Worm (Caenorhabditis elegans): ENCODE measurements around the gene K02D3.1.

DNA sequence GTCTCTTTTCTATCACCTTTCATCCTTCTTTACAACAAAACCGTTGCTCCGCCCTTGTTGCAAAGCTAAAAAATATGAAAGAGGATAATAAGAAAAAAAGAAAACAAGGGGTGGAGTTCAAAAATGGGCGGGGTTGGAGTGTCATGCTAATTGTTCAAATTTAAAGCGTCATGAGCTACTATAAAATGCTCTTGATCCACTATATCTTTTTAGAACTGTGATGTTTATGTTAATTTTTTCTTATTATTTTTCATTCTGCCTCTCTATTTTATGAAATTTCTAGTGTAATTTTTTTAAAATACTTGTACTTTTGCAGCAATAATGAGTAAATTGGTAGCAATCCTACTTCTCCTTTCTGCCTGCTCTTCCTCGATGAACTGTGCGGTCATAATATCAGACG is at the start of gene K02D3.1:
- TF ChIP-seq lin-39 (tag; optimal IDR thresholded peaks at IDR 0.05) (no peak), nhr-28 (tag; optimal IDR thresholded peaks at IDR 0.05) (no peak), lim-7 (GFP tag; IDR thresholded peaks at IDR 0.05) (no peak), lir-3 (tag; optimal IDR thresholded peaks at IDR 0.05) (no peak), nhr-48 (tag; optimal IDR thresholded peaks at IDR 0.05) (no peak)

Data from whole organism, L4 larva.